Worm (Caenorhabditis elegans) whole organism, L2 larva: ENCODE data around the gene chil-16.

Experiments
- R02D3.7 ChIP-seq: fragments of 150-350 bp; optimal IDR thresholded peaks from 2 replicates; lab custom pipeline; 2014; ENCODE audit warnings: missing biosample characterization, missing genetic modification characterization
- ZK546.5 ChIP-seq: sonication (generic microtip); optimal IDR thresholded peaks from 2 replicates; lab custom pipeline; 2017; ENCODE audit warnings: missing biosample characterization, missing genetic modification characterization
- alr-1 ChIP-seq: fragments of 150-350 bp; optimal IDR thresholded peaks from 2 replicates; lab custom pipeline; 2014; ENCODE audit warnings: missing biosample characterization, missing genetic modification characterization
- aly-2 ChIP-seq: fragments of 150-350 bp; optimal IDR thresholded peaks from 2 replicates; lab custom pipeline; 2014; ENCODE audit warnings: missing biosample characterization, missing genetic modification characterization
- ceh-16 ChIP-seq: fragments of 150-350 bp; optimal IDR thresholded peaks from 2 replicates; lab custom pipeline; 2014; ENCODE audit warnings: missing biosample characterization, missing genetic modification characterization
- ceh-82 ChIP-seq: fragments of 150-350 bp; optimal IDR thresholded peaks from 2 replicates; lab custom pipeline; 2014; ENCODE audit warnings: missing biosample characterization, missing genetic modification characterization
- crh-2 ChIP-seq: sonication (generic microtip); optimal IDR thresholded peaks from 2 replicates; lab custom pipeline; 2017; ENCODE audit warnings: missing biosample characterization, missing genetic modification characterization
- dmd-4 ChIP-seq: sonication (generic microtip); optimal IDR thresholded peaks from 2 replicates; lab custom pipeline; 2017; ENCODE audit warnings: missing biosample characterization, missing genetic modification characterization
- egl-27 ChIP-seq: sonication (generic microtip); optimal IDR thresholded peaks from 3 replicates; lab custom pipeline; 2017; ENCODE audit warnings: missing biosample characterization, missing genetic modification reagents, missing genetic modification characterization
- elt-1 ChIP-seq: fragments of 150-350 bp; optimal IDR thresholded peaks from 2 replicates; lab custom pipeline; 2014; ENCODE audit warnings: missing biosample characterization, missing genetic modification characterization
- fos-1 ChIP-seq: fragments of 150-350 bp; optimal IDR thresholded peaks from 2 replicates; lab custom pipeline; 2014; ENCODE audit warnings: missing biosample characterization, missing genetic modification characterization
- gmeb-1 ChIP-seq: fragments of 150-350 bp; optimal IDR thresholded peaks from 2 replicates; lab custom pipeline; 2014; ENCODE audit warnings: missing biosample characterization, missing genetic modification characterization
- lin-13 ChIP-seq: fragments of 150-350 bp; optimal IDR thresholded peaks from 2 replicates; lab custom pipeline; 2014; ENCODE audit warnings: missing biosample characterization, missing genetic modification reagents, missing genetic modification characterization
- lsy-2 ChIP-seq, 2 experiments: fragments of 150-350 bp in 1 of 2; sonication (generic microtip) in 1 of 2; optimal IDR thresholded peaks; 2 replicates each; lab custom pipeline; 2014 to 2017; ENCODE audit warnings: missing biosample characterization in 2 of 2, missing genetic modification characterization in 2 of 2
- mab-5 ChIP-seq: fragments of 150-350 bp; optimal IDR thresholded peaks from 2 replicates; lab custom pipeline; 2014; ENCODE audit warnings: missing biosample characterization, missing genetic modification characterization
- mdl-1 ChIP-seq, 2 experiments: fragments of 150-350 bp in 1 of 2; sonication (generic microtip) in 1 of 2; optimal IDR thresholded peaks; 2 replicates each; lab custom pipeline; 2017; ENCODE audit warnings: missing biosample characterization in 2 of 2, missing genetic modification characterization in 2 of 2
- nhr-10 ChIP-seq: sonication (generic microtip); optimal IDR thresholded peaks from 2 replicates; lab custom pipeline; 2017; ENCODE audit warnings: missing biosample characterization, missing genetic modification characterization
- nhr-11 ChIP-seq: fragments of 150-350 bp; optimal IDR thresholded peaks from 2 replicates; lab custom pipeline; 2014; ENCODE audit warnings: missing biosample characterization, missing genetic modification characterization
- nhr-12 ChIP-seq: fragments of 150-350 bp; optimal IDR thresholded peaks from 2 replicates; lab custom pipeline; 2014; ENCODE audit warnings: missing biosample characterization, missing genetic modification characterization
- nhr-129 ChIP-seq: fragments of 150-350 bp; optimal IDR thresholded peaks from 2 replicates; lab custom pipeline; 2014; ENCODE audit warnings: missing biosample characterization, missing genetic modification characterization
- nhr-237 ChIP-seq: fragments of 150-350 bp; optimal IDR thresholded peaks from 2 replicates; lab custom pipeline; 2014; ENCODE audit warnings: missing biosample characterization, missing genetic modification characterization
- nhr-6 ChIP-seq: fragments of 150-350 bp; optimal IDR thresholded peaks from 2 replicates; lab custom pipeline; 2014; ENCODE audit warnings: missing biosample characterization, missing genetic modification characterization
- peb-1 ChIP-seq: fragments of 150-350 bp; optimal IDR thresholded peaks from 2 replicates; lab custom pipeline; 2014; ENCODE audit warnings: missing biosample characterization, missing genetic modification characterization
- sem-4 ChIP-seq: fragments of 150-350 bp; optimal IDR thresholded peaks from 2 replicates; lab custom pipeline; 2014; ENCODE audit warnings: missing biosample characterization, missing genetic modification reagents, missing genetic modification characterization
- skn-1 ChIP-seq: sonication (generic microtip); optimal IDR thresholded peaks from 2 replicates; lab custom pipeline; 2017; ENCODE audit warnings: missing biosample characterization, missing genetic modification characterization
- sma-3 ChIP-seq: sonication (generic microtip); optimal IDR thresholded peaks from 2 replicates; lab custom pipeline; 2016; ENCODE audit warnings: missing genetic modification reagents, missing genetic modification characterization, missing compliant biosample characterization
- sma-9 ChIP-seq, 2 experiments: fragments of 150-350 bp in 1 of 2; sonication (generic microtip) in 1 of 2; optimal IDR thresholded peaks; 2 replicates each; lab custom pipeline; 2014 to 2016; ENCODE audit warnings: missing genetic modification characterization in 2 of 2, mild to moderate bottlenecking in 1 of 2, missing biosample characterization in 1 of 2, missing compliant biosample characterization in 1 of 2, missing genetic modification reagents in 1 of 2, moderate library complexity in 1 of 2
- snpc-4 ChIP-seq: fragments of 150-350 bp; optimal IDR thresholded peaks from 2 replicates; lab custom pipeline; 2014; ENCODE audit warnings: missing biosample characterization, missing genetic modification characterization
- unc-39 ChIP-seq: fragments of 150-350 bp; optimal IDR thresholded peaks from 2 replicates; lab custom pipeline; 2014; ENCODE audit warnings: missing biosample characterization, missing genetic modification characterization
- unc-55 ChIP-seq: fragments of 150-350 bp; sonication (generic microtip); optimal IDR thresholded peaks from 3 replicates; lab custom pipeline; 2014; ENCODE audit warnings: missing biosample characterization, missing genetic modification reagents, missing genetic modification characterization
- zag-1 ChIP-seq: fragments of 150-350 bp; optimal IDR thresholded peaks from 2 replicates; lab custom pipeline; 2014; ENCODE audit warnings: missing biosample characterization, missing genetic modification characterization
- ztf-1 ChIP-seq: fragments of 200-800 bp; sonication (Bioruptor generic); conservative IDR thresholded peaks from 2 replicates; pipeline ENCODE4 v1.3.6; 2022; ENCODE audit warnings: missing genetic modification characterization, missing compliant biosample characterization
- ztf-11 ChIP-seq: sonication (generic microtip); optimal IDR thresholded peaks from 2 replicates; lab custom pipeline; 2017; ENCODE audit warnings: missing biosample characterization, missing genetic modification characterization
- ztf-4 ChIP-seq: fragments of 150-350 bp; optimal IDR thresholded peaks from 2 replicates; lab custom pipeline; 2014; ENCODE audit warnings: missing biosample characterization, missing genetic modification characterization

Gene chil-16

ce11 chrII:9407469-9407868 is 34.3 kb downstream of the chil-16 start, which contains the start of gene arrd-2:
TSS of gene arrd-2 (plus strand) at chrII:9407769.
- TF ChIP-seq ceh-82 (no peak), dmd-4 (tag; lab: Kevin White, UChicago) (no peak), sem-4 (tag; lab: Kevin White, UChicago) (no peak)

- TF ChIP-seq gmeb-1 (tag; lab: Kevin White, UChicago) = no peak
- TF ChIP-seq egl-27 = no peak
- TF ChIP-seq ztf-11 (tag; lab: Kevin White, UChicago) = no peak
- no peak for TF ChIP-seq elt-1 (tag; lab: Kevin White, UChicago)
- TF ChIP-seq alr-1 (tag; lab: Kevin White, UChicago) = no peak
- no peak for TF ChIP-seq nhr-237 (tag; lab: Kevin White, UChicago)
- TF ChIP-seq ztf-4 (tag; lab: Kevin White, UChicago) = no peak
- TF ChIP-seq peb-1 (tag; lab: Kevin White, UChicago) = no peak
- no peak for TF ChIP-seq nhr-6 (tag; lab: Kevin White, UChicago)
- TF ChIP-seq unc-39 (tag; lab: Kevin White, UChicago) = no peak
- no peak for TF ChIP-seq lsy-2 (tag; optimal IDR thresholded peaks at IDR 0.05; lab: Kevin White, UChicago)
- TF ChIP-seq ceh-16 (tag; lab: Kevin White, UChicago) = no peak
These were observed 34.7 kb downstream of the chil-16 start, which contains the start of gene mpz-6 for ce11 chrII:9407020-9407419. TSS of gene mpz-6 (minus strand) at chrII:9407120.

ce11 chrII:9403846-9404245 is 37.9 kb downstream of the chil-16 start, which contains the start of gene Y51B9A.5:
TSS of gene Y51B9A.5 (plus strand) at chrII:9404146.
- TF ChIP-seq nhr-237 (tag; lab: Kevin White, UChicago) (no peak), zag-1 (no peak), mab-5 (tag; lab: Kevin White, UChicago) (no peak), nhr-129 (tag; lab: Kevin White, UChicago) (no peak), ZK546.5 (no peak), unc-55 (GFP tag; lab: Kevin White, UChicago) (no peak), sma-9 (GFP tag; optimal IDR thresholded peaks at IDR 0.05; lab: Kevin White, UChicago) (no peak), sma-9 (tag; optimal IDR thresholded peaks at IDR 0.05; lab: Kevin White, UChicago) (no peak), sem-4 (tag; lab: Kevin White, UChicago) (no peak)
- TF ChIP-seq, all 48 proteins: peak for 0

- TF ChIP-seq skn-1 = no peak
- no peak for TF ChIP-seq mdl-1 (tag; optimal IDR thresholded peaks at IDR 0.05; lab: Kevin White, UChicago)
- no peak for TF ChIP-seq fos-1 (tag; lab: Kevin White, UChicago)
- no peak for TF ChIP-seq sma-3
- no peak for TF ChIP-seq unc-39 (tag; lab: Kevin White, UChicago)
- no peak for TF ChIP-seq snpc-4 (tag; lab: Kevin White, UChicago)
- TF ChIP-seq ceh-16 (tag; lab: Kevin White, UChicago) = no peak
- no peak for TF ChIP-seq crh-2 (tag; lab: Kevin White, UChicago)
- TF ChIP-seq ceh-82 = no peak
- no peak for TF ChIP-seq ztf-1 (GFP tag; lab: Robert Waterston, UW)
- no peak for TF ChIP-seq elt-1 (tag; lab: Kevin White, UChicago)
- TF ChIP-seq nhr-11 (tag; lab: Kevin White, UChicago) = no peak
These were observed 38.7 kb downstream of the chil-16 start, which contains the start of gene Y51B9A.6 for ce11 chrII:9403087-9403486. TSS of gene Y51B9A.6 (minus strand) at chrII:9403187.

- TF ChIP-seq crh-2 (tag; lab: Kevin White, UChicago) = no peak
- TF ChIP-seq lin-13 (GFP tag; lab: Kevin White, UChicago) = no peak
- TF ChIP-seq lsy-2 (tag; optimal IDR thresholded peaks at IDR 0.05; lab: Kevin White, UChicago) = no peak
- no peak for TF ChIP-seq fos-1 (tag; lab: Kevin White, UChicago)
- TF ChIP-seq aly-2 = no peak
- TF ChIP-seq ztf-1 (GFP tag; lab: Robert Waterston, UW) = no peak
- no peak for TF ChIP-seq nhr-10
- TF ChIP-seq nhr-12 (tag; lab: Kevin White, UChicago) = no peak
- TF ChIP-seq R02D3.7 = no peak
- TF ChIP-seq nhr-129 (tag; lab: Kevin White, UChicago) = no peak
These were observed 42.0 kb downstream of the chil-16 start, which contains the start of gene Y51B9A.7 for ce11 chrII:9399746-9400145. TSS of gene Y51B9A.7 (plus strand) at chrII:9400046.
